Fruit fly (Drosophila melanogaster) whole organism, embryonic: ENCODE results near the gene nmo.
A peak's percentile ranks its signal among the peaks of the same experiment; 100 is the strongest.

ENCODE experiments used
- CG10274 ChIP-seq: fragments of 200-800 bp; sonication (Bioruptor generic); optimal IDR thresholded peaks from 3 replicates; lab custom pipeline; 2017; ENCODE audit warnings: missing biosample characterization, mild to moderate bottlenecking, missing genetic modification characterization
- CG13894 ChIP-seq: fragments of 200-800 bp; sonication (Bioruptor generic); optimal IDR thresholded peaks from 3 replicates; lab custom pipeline; 2018; ENCODE audit warnings: missing biosample characterization, mild to moderate bottlenecking, missing genetic modification characterization, moderate library complexity
- CG14014 ChIP-seq: fragments of 200-800 bp; sonication (Bioruptor generic); IDR thresholded peaks from 2 replicates; pipeline ENCODE4 v1.3.6; 2022; ENCODE audit warnings: missing biosample characterization, missing genetic modification characterization
- CG14667 ChIP-seq: fragments of 200-800 bp; sonication (Bioruptor generic); IDR thresholded peaks from 2 replicates; pipeline ENCODE4 v1.3.6; 2022; ENCODE audit warnings: missing biosample characterization, missing genetic modification characterization
- CG15073 ChIP-seq: fragments of 200-800 bp; sonication (Bioruptor generic); optimal IDR thresholded peaks from 2 replicates; lab custom pipeline; 2016; ENCODE audit warnings: missing biosample characterization, missing genetic modification characterization
- CG1602 ChIP-seq: fragments of 200-800 bp; sonication (Bioruptor generic); optimal IDR thresholded peaks from 3 replicates; lab custom pipeline; 2016; ENCODE audit warnings: missing biosample characterization, missing genetic modification characterization
- CG17328 ChIP-seq: fragments of 200-800 bp; sonication (Bioruptor generic); IDR thresholded peaks from 2 replicates; pipeline ENCODE4 v1.3.6; 2022; ENCODE audit warnings: missing biosample characterization, missing genetic modification characterization
- CG17568 ChIP-seq: fragments of 200-800 bp; sonication (Bioruptor generic); optimal IDR thresholded peaks from 2 replicates; lab custom pipeline; 2018; ENCODE audit warnings: missing biosample characterization, mild to moderate bottlenecking, missing genetic modification characterization, moderate library complexity
- CG2129 ChIP-seq: fragments of 200-800 bp; sonication (Bioruptor generic); IDR thresholded peaks from 2 replicates; pipeline ENCODE4 v1.3.6; 2022; ENCODE audit warnings: missing biosample characterization, missing genetic modification characterization; ENCODE audit not compliant: partially characterized antibody
- CG2199 ChIP-seq: fragments of 200-800 bp; sonication (Bioruptor generic); IDR thresholded peaks from 3 replicates; pipeline ENCODE4 v1.3.6; 2022; ENCODE audit warnings: missing biosample characterization, missing genetic modification characterization
- CG3065 ChIP-seq: fragments of 200-800 bp; sonication (Bioruptor generic); optimal IDR thresholded peaks from 2 replicates; lab custom pipeline; 2016; ENCODE audit warnings: missing biosample characterization, missing genetic modification characterization
- CG32772 ChIP-seq: fragments of 200-800 bp; sonication (Bioruptor generic); IDR thresholded peaks from 2 replicates; pipeline ENCODE4 v1.3.6; 2022; ENCODE audit warnings: missing biosample characterization, missing genetic modification characterization
- CG34376 ChIP-seq: fragments of 200-800 bp; sonication (Bioruptor generic); optimal IDR thresholded peaks from 2 replicates; lab custom pipeline; 2018; ENCODE audit warnings: missing biosample characterization, mild to moderate bottlenecking, missing genetic modification characterization
- CG6791 ChIP-seq: fragments of 200-800 bp; sonication (Bioruptor generic); IDR thresholded peaks from 3 replicates; pipeline ENCODE4 v1.3.6; 2022; ENCODE audit warnings: missing biosample characterization, missing genetic modification characterization; ENCODE audit not compliant: partially characterized antibody
- CG6854 ChIP-seq: fragments of 200-800 bp; sonication (Bioruptor generic); optimal IDR thresholded peaks from 3 replicates; lab custom pipeline; 2017; ENCODE audit warnings: missing biosample characterization, mild to moderate bottlenecking, missing genetic modification characterization
- CG7556 ChIP-seq: fragments of 200-800 bp; sonication (Bioruptor generic); optimal IDR thresholded peaks from 2 replicates; lab custom pipeline; 2017; ENCODE audit warnings: missing biosample characterization, mild to moderate bottlenecking, missing genetic modification characterization
- CG8290 ChIP-seq, 3 experiments: fragments of 200-800 bp; sonication (Bioruptor generic); optimal IDR thresholded peaks; 2 replicates each; lab custom pipeline; 2016 to 2019; ENCODE audit warnings: missing biosample characterization in 3 of 3, missing genetic modification characterization in 3 of 3, mild to moderate bottlenecking in 2 of 3, moderate library complexity in 1 of 3
- CG8388 ChIP-seq: fragments of 200-800 bp; sonication (Bioruptor generic); optimal IDR thresholded peaks from 2 replicates; lab custom pipeline; 2019; ENCODE audit warnings: missing biosample characterization, mild to moderate bottlenecking, missing genetic modification characterization, moderate library complexity
- Dref ChIP-seq: fragments of 200-800 bp; sonication (Bioruptor generic); IDR thresholded peaks from 2 replicates; pipeline ENCODE4 v1.3.6; 2022; ENCODE audit warnings: missing biosample characterization, missing genetic modification characterization
- Ets65A ChIP-seq: fragments of 200-800 bp; sonication (Bioruptor generic); peaks from one replicate; lab custom pipeline; 2016; ENCODE audit warnings: missing biosample characterization, missing genetic modification characterization
- GATAe ChIP-seq: fragments of 200-800 bp; sonication (Bioruptor generic); conservative IDR thresholded peaks from 2 replicates; pipeline ENCODE4 v1.3.6; 2022; ENCODE audit warnings: missing biosample characterization, missing genetic modification characterization
- H15 ChIP-seq: fragments of 200-800 bp; sonication (Bioruptor generic); IDR thresholded peaks from 3 replicates; pipeline ENCODE4 v1.3.6; 2022; ENCODE audit warnings: missing biosample characterization, missing genetic modification characterization
- HmgD ChIP-seq: fragments of 200-800 bp; sonication (Bioruptor generic); optimal IDR thresholded peaks from 3 replicates; lab custom pipeline; 2016; ENCODE audit warnings: missing biosample characterization, missing genetic modification characterization
- Lpt ChIP-seq: fragments of >200 bp; optimal IDR thresholded peaks from 2 replicates; lab custom pipeline; 2018; ENCODE audit warnings: missing biosample characterization, missing genetic modification characterization
- Nf-YB ChIP-seq: fragments of 200-800 bp; sonication (Bioruptor generic); optimal IDR thresholded peaks from 3 replicates; lab custom pipeline; 2019; ENCODE audit warnings: missing biosample characterization, mild to moderate bottlenecking, missing genetic modification characterization, moderate library complexity
- Pdp1 ChIP-seq, 2 experiments: fragments of 200-800 bp; sonication (Bioruptor generic); optimal IDR thresholded peaks; 3 replicates each; lab custom pipeline; 2016; ENCODE audit warnings: missing biosample characterization in 2 of 2, missing genetic modification characterization in 2 of 2, mild to moderate bottlenecking in 1 of 2, moderate library complexity in 1 of 2
- Sox100B ChIP-seq: fragments of 200-800 bp; sonication (Bioruptor generic); optimal IDR thresholded peaks from 3 replicates; lab custom pipeline; 2018; ENCODE audit warnings: missing biosample characterization, mild to moderate bottlenecking, missing genetic modification characterization
- bbx ChIP-seq: fragments of 200-800 bp; sonication (Bioruptor generic); IDR thresholded peaks from 2 replicates; pipeline ENCODE4 v1.3.6; 2022; ENCODE audit warnings: missing biosample characterization, missing genetic modification characterization; ENCODE audit not compliant: partially characterized antibody
- cg ChIP-seq: fragments of 200-800 bp; sonication (Bioruptor generic); optimal IDR thresholded peaks from 3 replicates; lab custom pipeline; 2019; ENCODE audit warnings: missing biosample characterization, mild to moderate bottlenecking, missing genetic modification characterization, moderate library complexity
- crp ChIP-seq, 2 experiments: fragments of 200-800 bp; sonication (Bioruptor generic); optimal IDR thresholded peaks; 2 replicates in 1 of 2; 3 replicates in 1 of 2; lab custom pipeline; 2017; ENCODE audit warnings: missing biosample characterization in 2 of 2, missing genetic modification characterization in 2 of 2, mild to moderate bottlenecking in 1 of 2, moderate library complexity in 1 of 2
- dmrt99B ChIP-seq: fragments of 200-800 bp; sonication (Bioruptor generic); optimal IDR thresholded peaks from 2 replicates; lab custom pipeline; 2018; ENCODE audit warnings: missing biosample characterization, mild to moderate bottlenecking, missing genetic modification characterization, moderate library complexity
- grn ChIP-seq: fragments of 200-800 bp; sonication (Bioruptor generic); optimal IDR thresholded peaks from 3 replicates; lab custom pipeline; 2017; ENCODE audit warnings: missing biosample characterization, missing genetic modification characterization
- hbn ChIP-seq: fragments of 200-800 bp; sonication (Bioruptor generic); IDR thresholded peaks from 2 replicates; pipeline ENCODE4 v1.3.6; 2022; ENCODE audit warnings: missing biosample characterization, missing genetic modification characterization; ENCODE audit not compliant: partially characterized antibody
- lbe ChIP-seq: fragments of 200-800 bp; sonication (Bioruptor generic); optimal IDR thresholded peaks from 2 replicates; lab custom pipeline; 2016; ENCODE audit warnings: missing biosample characterization, mild to moderate bottlenecking, missing genetic modification characterization
- mirr ChIP-seq: fragments of 200-800 bp; sonication (Bioruptor generic); optimal IDR thresholded peaks from 3 replicates; lab custom pipeline; 2018; ENCODE audit warnings: missing biosample characterization, mild to moderate bottlenecking, missing genetic modification characterization
- scrt ChIP-seq: fragments of 200-800 bp; sonication (Bioruptor generic); optimal IDR thresholded peaks from 2 replicates; lab custom pipeline; 2018; ENCODE audit warnings: missing biosample characterization, mild to moderate bottlenecking, missing genetic modification characterization, moderate library complexity
- sd ChIP-seq: fragments of 200-800 bp; sonication (Bioruptor generic); optimal IDR thresholded peaks from 3 replicates; lab custom pipeline; 2018; ENCODE audit warnings: missing biosample characterization, mild to moderate bottlenecking, missing genetic modification characterization, moderate library complexity
- sens ChIP-seq: fragments of 200-800 bp; sonication (Bioruptor generic); peaks from one replicate; lab custom pipeline; 2016; ENCODE audit warnings: missing biosample characterization, missing genetic modification characterization
- tio ChIP-seq: fragments of 200-800 bp; sonication (Bioruptor generic); optimal IDR thresholded peaks from 2 replicates; lab custom pipeline; 2017; ENCODE audit warnings: missing biosample characterization, missing genetic modification characterization, inconsistent platforms
- toy ChIP-seq: fragments of 200-800 bp; sonication (Bioruptor generic); IDR thresholded peaks from 2 replicates; pipeline ENCODE4 v1.3.6; 2022; ENCODE audit warnings: missing biosample characterization, missing genetic modification characterization
- wdn ChIP-seq: fragments of 200-800 bp; sonication (Bioruptor generic); IDR thresholded peaks from 2 replicates; pipeline ENCODE4 v1.3.6; 2022; ENCODE audit warnings: missing biosample characterization, missing genetic modification characterization

The nmo gene

DNA sequence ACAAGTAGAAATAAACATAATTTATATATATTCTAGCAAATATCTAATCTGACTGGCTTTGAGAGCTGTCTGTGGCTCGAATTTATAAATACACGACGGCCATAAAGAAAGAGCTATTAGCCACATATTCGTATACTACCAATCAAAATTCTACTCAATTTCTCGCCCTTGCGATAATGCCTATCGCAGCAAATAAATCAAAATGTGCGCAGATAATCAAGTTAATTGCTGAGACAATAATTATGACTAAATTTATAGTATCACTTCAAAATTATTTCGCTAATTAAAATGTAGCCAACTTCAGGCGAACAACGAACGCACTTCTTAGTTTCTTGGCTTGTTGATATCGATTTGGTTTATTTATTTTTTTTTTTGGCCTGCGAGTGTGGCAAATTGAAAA, 27.0 kb upstream of the nmo start (continued):
- TF ChIP-seq mirr (GFP tag; lab: Kevin White, UChicago): peak; percentile 95
- TF ChIP-seq bbx (GFP tag; lab: Robert Waterston, UW): no peak
- no peak for TF ChIP-seq CG32772 (GFP tag; lab: Robert Waterston, UW)
- no peak for TF ChIP-seq scrt
- TF ChIP-seq dmrt99B (tag; lab: Kevin White, UChicago): no peak
- peak; percentile 16 for TF ChIP-seq lbe (GFP tag; lab: Kevin White, UChicago)
- no peak for TF ChIP-seq CG17328
- peak; percentile 7 for TF ChIP-seq CG13894 (tag; lab: Kevin White, UChicago)
- TF ChIP-seq wdn (GFP tag; lab: Robert Waterston, UW): no peak
- TF ChIP-seq Dref: no peak
- no peak for TF ChIP-seq tio (GFP tag; lab: Kevin White, UChicago)
- peak; percentile 43 for TF ChIP-seq Nf-YB (GFP tag; lab: Kevin White, UChicago)
- TF ChIP-seq crp (GFP tag; optimal IDR thresholded peaks at IDR 0.05; lab: Kevin White, UChicago): no peak
- no peak for TF ChIP-seq CG8290 (GFP tag; optimal IDR thresholded peaks at IDR 0.05; lab: Kevin White, UChicago)
- no peak for TF ChIP-seq CG8290 (tag; optimal IDR thresholded peaks at IDR 0.05; lab: Kevin White, UChicago)
- TF ChIP-seq CG15073 (GFP tag; lab: Kevin White, UChicago): no peak
- TF ChIP-seq hbn (GFP tag; lab: Robert Waterston, UW): no peak
- TF ChIP-seq GATAe (GFP tag; lab: Robert Waterston, UW): 0 out of 2 replicates have a peak, but pooled peaks have one; percentile 16
- no peak for TF ChIP-seq CG3065 (GFP tag; lab: Kevin White, UChicago)
- no peak for TF ChIP-seq CG7556 (GFP tag; lab: Kevin White, UChicago)
- TF ChIP-seq Sox100B: no peak
- peak; percentile 10 for TF ChIP-seq CG17568 (GFP tag; lab: Kevin White, UChicago)
- no peak for TF ChIP-seq CG8388 (GFP tag; lab: Kevin White, UChicago)
- no peak for TF ChIP-seq CG6791 (GFP tag; lab: Robert Waterston, UW)
- TF ChIP-seq CG6854: no peak
- TF ChIP-seq cg: no peak
- no peak for TF ChIP-seq HmgD (GFP tag; lab: Kevin White, UChicago)
- TF ChIP-seq CG34376: peak; percentile 90
- peak; percentile 89 for TF ChIP-seq grn (GFP tag; lab: Kevin White, UChicago)

DNA sequence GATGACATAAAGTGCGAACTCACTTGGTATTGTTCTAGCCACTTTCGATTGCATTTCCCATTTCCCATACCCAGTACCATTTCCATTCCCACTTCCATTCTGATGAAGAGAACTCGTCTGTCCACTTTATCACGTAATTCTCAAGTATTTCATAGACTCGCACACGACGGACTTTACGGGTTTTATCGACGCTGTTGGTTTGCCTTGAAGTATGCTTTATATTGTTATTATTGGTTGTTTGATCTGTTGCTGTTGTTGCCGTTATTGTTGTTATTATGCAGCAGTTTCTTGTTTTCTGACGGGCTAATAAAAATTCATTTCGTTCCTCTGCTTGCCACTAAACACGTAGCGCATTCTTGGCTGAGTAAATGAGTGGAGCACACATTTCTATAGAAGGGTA, 26.3 kb upstream of the nmo start:
- TF ChIP-seq CG1602 (no peak), CG14014 (GFP tag; lab: Robert Waterston, UW) (no peak), CG6791 (GFP tag; lab: Robert Waterston, UW) (peak; percentile 62; the same call in 1 of the 3 replicates), CG10274 (GFP tag; lab: Kevin White, UChicago) (peak; percentile 13), CG2129 (GFP tag; lab: Robert Waterston, UW) (no peak), CG2199 (GFP tag; lab: Robert Waterston, UW) (peak; percentile 83; the same call in 1 of the 3 replicates), Ets65A (GFP tag; lab: Kevin White, UChicago) (peak; percentile 12), toy (GFP tag; lab: Robert Waterston, UW) (no peak), sens (GFP tag; lab: Kevin White, UChicago) (no peak), Lpt (no peak), sd (peak; percentile 33), Pdp1 (GFP tag; optimal IDR thresholded peaks at IDR 0.05; lab: Kevin White, UChicago) (peak in 1 of 2 experiments; percentile 21), CG8290 (GFP tag; optimal IDR thresholded peaks at IDR 0.05; lab: Kevin White, UChicago) (peak; percentile 91), CG8290 (tag; optimal IDR thresholded peaks at IDR 0.05; lab: Kevin White, UChicago) (peak in 1 of 2 experiments; percentile 45), CG14667 (GFP tag; lab: Robert Waterston, UW) (no peak), H15 (GFP tag; lab: Robert Waterston, UW) (0 out of 3 replicates have a peak, but pooled peaks have one; percentile 12)
- TF ChIP-seq, all 482 proteins: peak for 8
